Fruit fly (Drosophila melanogaster) whole organism, pupa: Measurements from ENCODE around the gene CG8004.

Experiments used
- CG10348 ChIP-seq: fragments of 200-800 bp; sonication (Bioruptor generic); IDR thresholded peaks from 2 replicates; pipeline ENCODE4 v1.3.6; 2022; ENCODE audit warnings: missing biosample characterization, missing genetic modification characterization
- CG12605 ChIP-seq: fragments of 200-800 bp; sonication (Bioruptor generic); IDR thresholded peaks from 2 replicates; pipeline ENCODE4 v1.3.6; 2022; ENCODE audit warnings: missing biosample characterization, missing genetic modification characterization
- CG13204 ChIP-seq: fragments of 200-800 bp; sonication (Bioruptor generic); optimal IDR thresholded peaks from 2 replicates; lab custom pipeline; 2018; ENCODE audit warnings: missing biosample characterization, mild to moderate bottlenecking, missing genetic modification characterization, moderate library complexity
- CG14655 ChIP-seq: fragments of 200-800 bp; sonication (Bioruptor generic); optimal IDR thresholded peaks from 3 replicates; lab custom pipeline; 2017; ENCODE audit warnings: mild to moderate bottlenecking, missing biosample characterization, missing genetic modification reagents, missing genetic modification characterization
- CG15710 ChIP-seq: fragments of 200-800 bp; sonication (Bioruptor generic); optimal IDR thresholded peaks from 2 replicates; lab custom pipeline; 2018; ENCODE audit warnings: missing biosample characterization, mild to moderate bottlenecking, missing genetic modification characterization, moderate library complexity
- CG17806 ChIP-seq: fragments of 200-800 bp; sonication (Bioruptor generic); optimal IDR thresholded peaks from 2 replicates; lab custom pipeline; 2018; ENCODE audit warnings: missing biosample characterization, mild to moderate bottlenecking, missing genetic modification characterization, moderate library complexity
- CG32121 ChIP-seq: fragments of 200-800 bp; sonication (Bioruptor generic); IDR thresholded peaks from 2 replicates; pipeline ENCODE4 v1.3.6; 2022; ENCODE audit warnings: missing biosample characterization, missing genetic modification characterization
- CG34367 ChIP-seq: fragments of 200-800 bp; sonication (Bioruptor generic); optimal IDR thresholded peaks from 2 replicates; lab custom pipeline; 2018; ENCODE audit warnings: missing biosample characterization, mild to moderate bottlenecking, missing genetic modification characterization
- CG4496 ChIP-seq: fragments of 200-800 bp; sonication (Bioruptor generic); IDR thresholded peaks from 3 replicates; pipeline ENCODE4 v1.3.6; 2022; ENCODE audit warnings: missing biosample characterization, missing genetic modification characterization
- CG8159 ChIP-seq: fragments of 200-800 bp; sonication (Bioruptor generic); optimal IDR thresholded peaks from 3 replicates; lab custom pipeline; 2018; ENCODE audit warnings: missing biosample characterization, mild to moderate bottlenecking, missing genetic modification characterization, moderate library complexity
- CG8301 ChIP-seq: fragments of 200-800 bp; sonication (Bioruptor generic); optimal IDR thresholded peaks from 2 replicates; lab custom pipeline; 2018; ENCODE audit warnings: missing biosample characterization, mild to moderate bottlenecking, missing genetic modification characterization
- CG9948 ChIP-seq: fragments of 200-800 bp; sonication (Bioruptor generic); optimal IDR thresholded peaks from 2 replicates; lab custom pipeline; 2018; ENCODE audit warnings: missing biosample characterization, mild to moderate bottlenecking, missing genetic modification characterization, moderate library complexity
- D1 ChIP-seq: fragments of 200-800 bp; sonication (Bioruptor generic); optimal IDR thresholded peaks from 2 replicates; lab custom pipeline; 2018; ENCODE audit warnings: missing biosample characterization, mild to moderate bottlenecking, missing genetic modification characterization, moderate library complexity
- EcR ChIP-seq: fragments of 200-800 bp; sonication (Bioruptor generic); optimal IDR thresholded peaks from 3 replicates; lab custom pipeline; 2019; ENCODE audit warnings: missing biosample characterization, missing genetic modification characterization, mild to moderate bottlenecking, moderate library complexity, missing genetic modification reagents
- Ets98B ChIP-seq: fragments of 200-800 bp; sonication (Bioruptor generic); IDR thresholded peaks from 2 replicates; pipeline ENCODE4 v1.3.6; 2022; ENCODE audit warnings: missing biosample characterization, missing genetic modification characterization
- Pif1A ChIP-seq: fragments of 200-800 bp; sonication (Bioruptor generic); optimal IDR thresholded peaks from 3 replicates; lab custom pipeline; 2016; ENCODE audit warnings: missing biosample characterization, missing genetic modification characterization
- Pif1B ChIP-seq: fragments of 200-800 bp; sonication (Bioruptor generic); optimal IDR thresholded peaks from 3 replicates; lab custom pipeline; 2016; ENCODE audit warnings: missing biosample characterization, missing genetic modification characterization
- Snoo ChIP-seq: fragments of 200-800 bp; sonication (Bioruptor generic); optimal IDR thresholded peaks from 3 replicates; lab custom pipeline; 2017; ENCODE audit warnings: missing biosample characterization, mild to moderate bottlenecking, missing genetic modification characterization, inconsistent platforms
- fd96Ca ChIP-seq: fragments of 200-800 bp; sonication (Bioruptor generic); IDR thresholded peaks from 3 replicates; pipeline ENCODE4 v1.3.6; 2022; ENCODE audit warnings: missing biosample characterization, missing genetic modification characterization
- gl ChIP-seq: fragments of 200-800 bp; sonication (Bioruptor generic); optimal IDR thresholded peaks from 2 replicates; lab custom pipeline; 2018; ENCODE audit warnings: missing biosample characterization, mild to moderate bottlenecking, missing genetic modification characterization
- rn ChIP-seq: fragments of 200-800 bp; sonication (Bioruptor generic); IDR thresholded peaks from 2 replicates; pipeline ENCODE4 v1.3.6; 2022; ENCODE audit warnings: missing biosample characterization, missing genetic modification characterization

Gene CG8004

dm6 chr3L:19922833-19923745 is 5.2 kb downstream of the CG8004 start, which contains the start of gene Pfdn6:
Gene Pfdn6, plus strand, starts transcription at chr3L:19923671.
- no peak for TF ChIP-seq gl (tag; lab: Kevin White, UChicago)
- TF ChIP-seq CG34367 (tag; lab: Kevin White, UChicago) = peak; percentile 20
- TF ChIP-seq Pif1B (GFP tag; lab: Kevin White, UChicago) = no peak
- TF ChIP-seq Pif1A = no peak
- no peak for TF ChIP-seq D1 (tag; lab: Kevin White, UChicago)
- peak; percentile 18 for TF ChIP-seq CG9948 (tag; lab: Kevin White, UChicago)
- TF ChIP-seq CG13204 (GFP tag; lab: Kevin White, UChicago) = no peak
- TF ChIP-seq CG32121 (GFP tag; lab: Robert Waterston, UW) = peak; percentile 75
- TF ChIP-seq rn (GFP tag; lab: Robert Waterston, UW) = 0 out of 2 replicates have a peak, but pooled peaks have one; percentile 38
- peak; percentile 72 for TF ChIP-seq Ets98B (GFP tag; lab: Robert Waterston, UW)
- TF ChIP-seq CG14655 = no peak
- peak; percentile 21 for TF ChIP-seq CG17806 (tag; lab: Kevin White, UChicago)
- no peak for TF ChIP-seq CG12605 (GFP tag; lab: Robert Waterston, UW)
- peak; percentile 57 for TF ChIP-seq CG15710
- TF ChIP-seq CG4496 (GFP tag; lab: Robert Waterston, UW) = peak; percentile 61; the same call in 2 of the 3 replicates
- TF ChIP-seq Snoo = peak; percentile 35
- no peak for TF ChIP-seq CG8159 (tag; lab: Kevin White, UChicago)
- peak; percentile 92 for TF ChIP-seq fd96Ca
- TF ChIP-seq EcR = no peak

dm6 chr3L:19919981-19920380 is 8.3 kb downstream of the CG8004 start:
- no peak for TF ChIP-seq Ets98B (GFP tag; lab: Robert Waterston, UW)
- no peak for TF ChIP-seq D1 (tag; lab: Kevin White, UChicago)
- TF ChIP-seq CG10348 (GFP tag; lab: Robert Waterston, UW) = no peak
- TF ChIP-seq CG8159 (tag; lab: Kevin White, UChicago) = no peak
- TF ChIP-seq Pif1B (GFP tag; lab: Kevin White, UChicago) = no peak

dm6 chr3L:19914833-19915232 is 13.5 kb downstream of the CG8004 start, which contains the start of gene Rpn1:
Gene Rpn1, plus strand, starts transcription at chr3L:19915051.
- peak; percentile 44; the same call in 1 of the 3 replicates for TF ChIP-seq CG4496 (GFP tag; lab: Robert Waterston, UW)
- TF ChIP-seq fd96Ca = no peak
- peak; percentile 5 for TF ChIP-seq EcR
- TF ChIP-seq CG15710 = no peak

dm6 chr3L:19913328-19913936 is 14.9 kb downstream of the CG8004 start, which contains the start of gene Mtr3:
Gene Mtr3, minus strand, starts transcription at chr3L:19913715.
- TF ChIP-seq CG9948 (tag; lab: Kevin White, UChicago) = no peak
- no peak for TF ChIP-seq gl (tag; lab: Kevin White, UChicago)
- no peak for TF ChIP-seq EcR
- no peak for TF ChIP-seq Pif1B (GFP tag; lab: Kevin White, UChicago)
- TF ChIP-seq CG14655 = no peak
- no peak for TF ChIP-seq CG8159 (tag; lab: Kevin White, UChicago)
- no peak for TF ChIP-seq D1 (tag; lab: Kevin White, UChicago)
- no peak for TF ChIP-seq CG13204 (GFP tag; lab: Kevin White, UChicago)
- TF ChIP-seq CG12605 (GFP tag; lab: Robert Waterston, UW) = no peak
- no peak for TF ChIP-seq Snoo
- TF ChIP-seq CG4496 (GFP tag; lab: Robert Waterston, UW) = no peak
- no peak for TF ChIP-seq CG17806 (tag; lab: Kevin White, UChicago)
- no peak for TF ChIP-seq CG8301 (tag; lab: Kevin White, UChicago)

dm6 chr3L:19910054-19910414 is 18.3 kb downstream of the CG8004 start, which contains the start of the genes Mi-2 and Prp3:
Gene Mi-2, minus strand, starts transcription at chr3L:19910215.
Gene Prp3, plus strand, starts transcription at chr3L:19910300.
- TF ChIP-seq Snoo (peak; percentile 21), fd96Ca (no peak), Ets98B (GFP tag; lab: Robert Waterston, UW) (peak; percentile 20; the same call in 1 of the 2 replicates), CG15710 (peak; percentile 10)

dm6 chr3L:19909234-19910053 is 18.9 kb downstream of the CG8004 start:
- peak; percentile 16 for TF ChIP-seq CG8159 (tag; lab: Kevin White, UChicago)
- TF ChIP-seq rn (GFP tag; lab: Robert Waterston, UW) = no peak
